Worm (Caenorhabditis elegans) whole organism, L1 larva: ENCODE results near the gene ipla-5.

ENCODE experiments used
- C16A3.4 ChIP-seq: fragments of 150-350 bp; optimal IDR thresholded peaks from 2 replicates; lab custom pipeline; 2014; ENCODE audit warnings: missing biosample characterization, missing genetic modification characterization
- C34B4.2 ChIP-seq: sonication (generic microtip); optimal IDR thresholded peaks from 2 replicates; lab custom pipeline; 2017; ENCODE audit warnings: mild to moderate bottlenecking, missing genetic modification characterization, missing compliant biosample characterization
- F16B12.6 ChIP-seq: fragments of 150-350 bp; optimal IDR thresholded peaks from 2 replicates; lab custom pipeline; 2014; ENCODE audit warnings: missing biosample characterization, missing genetic modification characterization
- ama-1 ChIP-seq: fragments of 150-350 bp; optimal IDR thresholded peaks from 2 replicates; lab custom pipeline; 2014
- blmp-1 ChIP-seq: fragments of 150-350 bp; optimal IDR thresholded peaks from 2 replicates; lab custom pipeline; 2014; ENCODE audit warnings: missing biosample characterization, missing genetic modification characterization
- ceh-88 ChIP-seq: fragments of 200-800 bp; sonication (Bioruptor generic); IDR thresholded peaks from 2 replicates; pipeline ENCODE4 v1.3.6; 2022; ENCODE audit warnings: missing genetic modification characterization, missing compliant biosample characterization
- dpl-1 ChIP-seq, 3 experiments: fragments of 150-350 bp in 2 of 3; sonication (generic microtip) in 1 of 3; optimal IDR thresholded peaks; 2 replicates each; lab custom pipeline; 2014 to 2017; ENCODE audit warnings: missing biosample characterization in 3 of 3, missing genetic modification characterization in 3 of 3, missing genetic modification reagents in 3 of 3
- dsc-1 ChIP-seq: sonication (generic microtip); optimal IDR thresholded peaks from 2 replicates; lab custom pipeline; 2016; ENCODE audit warnings: mild to moderate bottlenecking, missing genetic modification characterization, missing compliant biosample characterization
- efl-1 ChIP-seq, 4 experiments: fragments of 150-350 bp; optimal IDR thresholded peaks in 3 of 4; peaks in 1 of 4; 1 replicate in 1 of 4; 2 replicates in 3 of 4; lab custom pipeline; 2014; ENCODE audit warnings: missing biosample characterization in 2 of 4, missing genetic modification characterization in 2 of 4, missing genetic modification reagents in 2 of 4
- egl-13 ChIP-seq: sonication (generic microtip); optimal IDR thresholded peaks from 2 replicates; lab custom pipeline; 2016; ENCODE audit warnings: missing genotype, missing genetic modification reagents, missing genetic modification characterization, missing compliant biosample characterization
- fkh-10 ChIP-seq: sonication (generic microtip); optimal IDR thresholded peaks from 2 replicates; lab custom pipeline; 2017; ENCODE audit warnings: missing biosample characterization, missing genetic modification reagents, missing genetic modification characterization
- fkh-4 ChIP-seq: sonication (generic microtip); optimal IDR thresholded peaks from 2 replicates; lab custom pipeline; 2016; ENCODE audit warnings: missing compliant biosample characterization, missing genetic modification characterization, borderline replicate concordance
- grh-1 ChIP-seq: fragments of 200-800 bp; sonication (Bioruptor generic); IDR thresholded peaks from 2 replicates; pipeline ENCODE4 v1.3.6; 2022; ENCODE audit warnings: missing genetic modification reagents, missing genetic modification characterization, missing compliant biosample characterization
- hlh-17 ChIP-seq: fragments of 200-800 bp; sonication (Bioruptor generic); optimal IDR thresholded peaks from 2 replicates; lab custom pipeline; 2018; ENCODE audit warnings: missing genetic modification characterization, mild to moderate bottlenecking, missing compliant biosample characterization, moderate library complexity, borderline replicate concordance
- hlh-4 ChIP-seq: sonication (generic microtip); optimal IDR thresholded peaks from 2 replicates; lab custom pipeline; 2016; ENCODE audit warnings: mild to moderate bottlenecking, missing genetic modification characterization, missing compliant biosample characterization
- isw-1 ChIP-seq: fragments of 200-800 bp; sonication (Bioruptor generic); IDR thresholded peaks from 2 replicates; pipeline ENCODE4 v1.3.6; 2022; ENCODE audit warnings: missing genetic modification characterization, missing compliant biosample characterization
- lin-13 ChIP-seq: fragments of 150-350 bp; optimal IDR thresholded peaks from 2 replicates; lab custom pipeline; 2014; ENCODE audit warnings: missing biosample characterization, missing genetic modification reagents, missing genetic modification characterization
- lin-14 ChIP-seq: fragments of 200-800 bp; sonication (Bioruptor generic); optimal IDR thresholded peaks from 2 replicates; lab custom pipeline; 2018; ENCODE audit warnings: mild to moderate bottlenecking, missing genetic modification characterization, moderate library complexity, missing compliant biosample characterization
- lin-15B ChIP-seq: fragments of 150-350 bp; sonication (generic microtip); optimal IDR thresholded peaks from 3 replicates; lab custom pipeline; 2014; ENCODE audit warnings: missing biosample characterization, missing genetic modification characterization
- lin-35 ChIP-seq, 2 experiments: fragments of 150-350 bp; optimal IDR thresholded peaks; 2 replicates each; lab custom pipeline; 2014; ENCODE audit warnings: missing biosample characterization in 2 of 2, missing genetic modification characterization in 2 of 2, missing genetic modification reagents in 2 of 2
- lin-39 ChIP-seq: fragments of 150-350 bp; optimal IDR thresholded peaks from 2 replicates; lab custom pipeline; 2014; ENCODE audit warnings: missing biosample characterization, missing genetic modification reagents, missing genetic modification characterization
- lir-3 ChIP-seq: sonication (generic microtip); optimal IDR thresholded peaks from 2 replicates; lab custom pipeline; 2016; ENCODE audit warnings: mild to moderate bottlenecking, missing genetic modification characterization, moderate library complexity, missing compliant biosample characterization; ENCODE audit not compliant: poor library complexity
- lsy-2 ChIP-seq, 2 experiments: fragments of 150-350 bp; optimal IDR thresholded peaks; 2 replicates each; lab custom pipeline; 2014; ENCODE audit warnings: missing biosample characterization in 2 of 2, missing genetic modification characterization in 2 of 2
- mab-9 ChIP-seq: fragments of 200-800 bp; sonication (Bioruptor generic); IDR thresholded peaks from 2 replicates; pipeline ENCODE4 v1.3.6; 2022; ENCODE audit warnings: missing genetic modification reagents, missing genetic modification characterization, missing compliant biosample characterization
- mef-2 ChIP-seq: fragments of 150-350 bp; optimal IDR thresholded peaks from 2 replicates; lab custom pipeline; 2014; ENCODE audit warnings: missing biosample characterization, missing genetic modification characterization
- nhr-47 ChIP-seq: sonication (generic microtip); optimal IDR thresholded peaks from 2 replicates; lab custom pipeline; 2016; ENCODE audit warnings: mild to moderate bottlenecking, missing genetic modification characterization, moderate library complexity, missing compliant biosample characterization
- nhr-76 ChIP-seq: sonication (generic microtip); optimal IDR thresholded peaks from 2 replicates; lab custom pipeline; 2017; ENCODE audit warnings: missing biosample characterization, missing genetic modification characterization
- nhr-85 ChIP-seq: sonication (generic microtip); peaks from one replicate; lab custom pipeline; 2016; ENCODE audit warnings: missing genetic modification characterization, inconsistent platforms, missing compliant biosample characterization
- nhr-90 ChIP-seq: sonication (generic microtip); optimal IDR thresholded peaks from 2 replicates; lab custom pipeline; 2016; ENCODE audit warnings: mild to moderate bottlenecking, missing genetic modification characterization, missing compliant biosample characterization; ENCODE audit not compliant: poor library complexity
- snu-23 ChIP-seq: sonication (generic microtip); optimal IDR thresholded peaks from 2 replicates; lab custom pipeline; 2016; ENCODE audit warnings: missing genetic modification characterization, missing compliant biosample characterization
- sox-4 ChIP-seq: sonication (generic microtip); optimal IDR thresholded peaks from 2 replicates; lab custom pipeline; 2016; ENCODE audit warnings: missing genetic modification characterization, missing compliant biosample characterization
- swsn-7 ChIP-seq: sonication (generic microtip); optimal IDR thresholded peaks from 2 replicates; lab custom pipeline; 2016; ENCODE audit warnings: missing genetic modification characterization, missing compliant biosample characterization
- tlp-1 ChIP-seq: fragments of 150-350 bp; optimal IDR thresholded peaks from 2 replicates; lab custom pipeline; 2014; ENCODE audit warnings: missing biosample characterization, missing genetic modification characterization
- unc-30 ChIP-seq: sonication (generic microtip); optimal IDR thresholded peaks from 2 replicates; lab custom pipeline; 2017; ENCODE audit warnings: missing biosample characterization, missing genetic modification characterization
- unc-62 ChIP-seq: fragments of 150-350 bp; optimal IDR thresholded peaks from 2 replicates; lab custom pipeline; 2014; ENCODE audit warnings: missing biosample characterization, missing genetic modification reagents, missing genetic modification characterization
- unc-86 ChIP-seq: sonication (generic microtip); optimal IDR thresholded peaks from 2 replicates; lab custom pipeline; 2016; ENCODE audit warnings: missing genetic modification characterization, missing compliant biosample characterization
- unc-98 ChIP-seq: fragments of 200-800 bp; sonication (Bioruptor generic); IDR thresholded peaks from 2 replicates; pipeline ENCODE4 v1.3.6; 2022; ENCODE audit warnings: missing genetic modification characterization, missing compliant biosample characterization
- xbp-1 ChIP-seq: sonication (generic microtip); optimal IDR thresholded peaks from 2 replicates; lab custom pipeline; 2016; ENCODE audit warnings: missing genetic modification characterization, missing compliant biosample characterization
- zag-1 ChIP-seq: fragments of 150-350 bp; optimal IDR thresholded peaks from 2 replicates; lab custom pipeline; 2014; ENCODE audit warnings: missing biosample characterization, missing genetic modification characterization
- zip-4 ChIP-seq: fragments of 200-800 bp; sonication (Bioruptor generic); optimal IDR thresholded peaks from 2 replicates; lab custom pipeline; 2018; ENCODE audit warnings: mild to moderate bottlenecking, missing genetic modification characterization, moderate library complexity, missing compliant biosample characterization
- ztf-11 ChIP-seq, 2 experiments: sonication (generic microtip); optimal IDR thresholded peaks; 2 replicates each; lab custom pipeline; 2016 to 2017; ENCODE audit warnings: missing genetic modification characterization in 2 of 2, missing biosample characterization in 1 of 2, missing compliant biosample characterization in 1 of 2
- ztf-4 ChIP-seq: fragments of 150-350 bp; optimal IDR thresholded peaks from 2 replicates; lab custom pipeline; 2014; ENCODE audit warnings: missing biosample characterization, missing genetic modification characterization

Gene ipla-5

DNA sequence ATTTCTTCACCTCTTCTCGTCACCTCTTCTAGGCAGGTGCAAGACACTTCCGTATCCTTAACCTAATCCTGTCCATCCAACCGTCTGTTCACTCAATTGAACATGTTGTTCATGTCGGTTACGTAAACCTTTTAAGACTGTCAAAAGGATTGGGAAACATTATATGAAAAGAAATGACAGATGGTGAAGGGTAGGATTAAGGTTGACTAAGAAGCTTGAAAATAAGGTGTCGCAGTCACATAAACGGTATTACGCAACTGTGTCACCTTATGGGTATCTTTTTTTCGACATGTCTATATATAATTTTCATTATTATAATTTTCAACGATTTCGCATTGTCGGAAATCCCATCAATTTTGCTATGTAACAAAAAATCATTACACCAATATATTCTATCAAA is 7.8 kb downstream of the ipla-5 start:
- TF ChIP-seq sox-4 (tag; lab: Kevin White, UChicago) (no peak), egl-13 (tag; lab: Kevin White, UChicago) (no peak), hlh-4 (no peak), zip-4 (GFP tag; lab: Kevin White, UChicago) (no peak), swsn-7 (tag; lab: Kevin White, UChicago) (no peak), lir-3 (tag; lab: Kevin White, UChicago) (no peak)
- TF ChIP-seq, all 84 proteins: peak for 0

DNA sequence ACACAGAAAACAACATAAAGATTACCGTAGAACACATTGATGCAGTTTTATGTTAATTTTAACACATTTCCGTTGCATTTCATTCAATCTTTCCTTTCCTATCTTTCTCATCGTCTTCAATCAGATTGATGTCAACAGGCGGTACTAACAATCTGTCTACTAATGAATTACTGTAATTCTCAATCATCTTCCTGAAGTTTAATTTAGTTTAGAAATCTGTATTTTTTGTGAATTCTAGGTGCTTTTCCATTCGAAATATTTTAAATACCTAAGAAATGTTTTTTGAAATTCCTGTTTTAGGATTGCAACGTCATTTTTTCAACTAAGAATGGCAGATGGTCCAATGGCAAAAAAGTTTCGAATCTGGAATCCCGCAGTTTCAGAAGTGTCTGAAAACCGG is 8.7 kb downstream of the ipla-5 start, which contains the start of gene F21D5.9:
Gene F21D5.9 (plus strand): TSS at position 301 of the 400 bp plus-strand sequence.
- TF ChIP-seq grh-1 (GFP tag; lab: Robert Waterston, UW) (no peak), lsy-2 (tag; optimal IDR thresholded peaks at IDR 0.05; lab: Kevin White, UChicago) (no peak), efl-1 (optimal IDR thresholded peaks at IDR 0.05; lab: Kevin White, UChicago) (no peak), efl-1 (GFP tag; optimal IDR thresholded peaks at IDR 0.05 in 1 of 2; lab: Kevin White, UChicago) (no peak), fkh-10 (no peak), nhr-85 (tag; lab: Kevin White, UChicago) (no peak), zip-4 (GFP tag; lab: Kevin White, UChicago) (no peak), ztf-11 (tag; optimal IDR thresholded peaks at IDR 0.05; lab: Kevin White, UChicago) (no peak), dsc-1 (no peak), lin-15B (tag; lab: Kevin White, UChicago) (no peak), lin-35 (GFP tag; optimal IDR thresholded peaks at IDR 0.05; lab: Kevin White, UChicago) (no peak), hlh-17 (GFP tag; lab: Kevin White, UChicago) (no peak), nhr-47 (no peak), ztf-4 (tag; lab: Kevin White, UChicago) (no peak), mab-9 (GFP tag; lab: Robert Waterston, UW) (no peak)

DNA sequence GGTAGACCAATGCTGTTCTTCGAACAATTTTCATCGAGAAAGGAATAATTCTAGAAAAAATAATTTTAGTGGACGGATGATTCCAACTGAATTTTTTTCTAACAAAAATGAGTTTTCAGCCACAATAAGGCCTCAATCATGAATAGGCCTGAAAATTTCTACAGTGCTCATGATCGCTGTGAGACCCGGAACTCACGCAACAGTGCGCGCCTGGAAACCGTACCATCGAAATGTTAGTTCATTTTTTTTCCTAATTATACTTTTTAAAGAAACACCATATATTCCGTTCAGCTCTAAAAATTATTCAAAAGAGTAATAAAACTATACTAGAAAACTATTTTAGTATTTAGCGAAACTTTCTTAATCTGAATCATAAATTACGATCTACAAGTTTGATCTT is 9.9 kb downstream of the ipla-5 start:
- TF ChIP-seq C16A3.4 (tag; lab: Kevin White, UChicago): no peak
- TF ChIP-seq lin-13: no peak
- no peak for TF ChIP-seq ceh-88 (GFP tag; lab: Robert Waterston, UW)
- TF ChIP-seq efl-1 (optimal IDR thresholded peaks at IDR 0.05; lab: Kevin White, UChicago): no peak
- peak in 1 of 2 experiments; percentile 16 for TF ChIP-seq efl-1 (GFP tag; optimal IDR thresholded peaks at IDR 0.05 in 1 of 2; lab: Kevin White, UChicago)
- TF ChIP-seq nhr-76 (tag; lab: Kevin White, UChicago): no peak
- no peak for TF ChIP-seq C34B4.2 (tag; lab: Kevin White, UChicago)
- TF ChIP-seq, all 84 proteins: peak for 1

DNA sequence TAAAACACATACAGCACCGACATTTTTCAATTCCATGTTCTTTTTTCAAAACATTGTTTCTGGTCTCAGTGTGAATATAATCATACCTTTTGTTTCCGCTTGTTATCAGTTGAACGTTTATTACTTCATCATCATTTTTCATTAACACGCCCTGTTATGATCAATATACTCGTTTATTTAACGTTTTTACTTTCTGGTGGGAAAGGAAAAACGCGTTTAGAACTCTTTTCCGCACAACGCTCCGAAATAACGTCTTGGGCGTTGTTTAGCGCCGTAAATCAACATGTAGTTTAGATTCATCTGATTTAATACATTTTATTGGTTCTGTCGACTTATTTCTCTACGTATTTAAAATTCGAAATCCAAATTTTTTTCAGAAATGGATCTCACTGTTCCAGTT is 10.3 kb downstream of the ipla-5 start, which contains the start of gene pgm-3:
Gene pgm-3 (plus strand): TSS at position 378 of the 400 bp plus-strand sequence.
- TF ChIP-seq lin-14 (GFP tag; lab: Kevin White, UChicago) (no peak), snu-23 (GFP tag; lab: Kevin White, UChicago) (no peak), nhr-90 (tag; lab: Kevin White, UChicago) (no peak), egl-13 (tag; lab: Kevin White, UChicago) (no peak), unc-62 (no peak), F16B12.6 (tag; lab: Kevin White, UChicago) (no peak), zip-4 (GFP tag; lab: Kevin White, UChicago) (no peak), unc-30 (tag; lab: Kevin White, UChicago) (no peak), ztf-4 (tag; lab: Kevin White, UChicago) (no peak), isw-1 (GFP tag; lab: Robert Waterston, UW) (no peak), lin-15B (tag; lab: Kevin White, UChicago) (no peak), unc-98 (no peak), zag-1 (no peak), dsc-1 (no peak), blmp-1 (tag; lab: Kevin White, UChicago) (peak; percentile 75), mef-2 (tag; lab: Kevin White, UChicago) (no peak), ama-1 (lab: Kevin White, UChicago) (no peak), unc-86 (tag; lab: Kevin White, UChicago) (no peak), tlp-1 (no peak), efl-1 (optimal IDR thresholded peaks at IDR 0.05; lab: Kevin White, UChicago) (peak in 1 of 2 experiments; percentile 23), efl-1 (GFP tag; optimal IDR thresholded peaks at IDR 0.05 in 1 of 2; lab: Kevin White, UChicago) (no peak), C16A3.4 (tag; lab: Kevin White, UChicago) (no peak), nhr-47 (no peak), hlh-17 (GFP tag; lab: Kevin White, UChicago) (no peak), lin-39 (tag; lab: Kevin White, UChicago) (no peak), xbp-1 (no peak), dpl-1 (GFP tag; optimal IDR thresholded peaks at IDR 0.05; lab: Kevin White, UChicago) (peak in 1 of 3 experiments; percentile 1), fkh-4 (tag; lab: Kevin White, UChicago) (no peak), lin-35 (GFP tag; optimal IDR thresholded peaks at IDR 0.05; lab: Kevin White, UChicago) (peak in 1 of 2 experiments; percentile 57)
